Worm (Caenorhabditis elegans) whole organism, L1 larva: Measurements from ENCODE around the gene lite-1.

Source experiments
- Y116A8C.19 ChIP-seq: sonication (generic microtip); optimal IDR thresholded peaks from 2 replicates; lab custom pipeline; 2016; ENCODE audit warnings: missing compliant biosample characterization, missing genetic modification characterization, borderline replicate concordance
- ama-1 ChIP-seq: fragments of 150-350 bp; optimal IDR thresholded peaks from 2 replicates; lab custom pipeline; 2014
- egl-27 ChIP-seq, 2 experiments: fragments of 150-350 bp in 1 of 2; sonication (generic microtip); optimal IDR thresholded peaks; 3 replicates each; lab custom pipeline; 2017 to 2018; ENCODE audit warnings: missing biosample characterization in 2 of 2, missing genetic modification characterization in 2 of 2, missing genetic modification reagents in 2 of 2
- fkh-4 ChIP-seq: sonication (generic microtip); optimal IDR thresholded peaks from 2 replicates; lab custom pipeline; 2016; ENCODE audit warnings: missing compliant biosample characterization, missing genetic modification characterization, borderline replicate concordance
- sptf-1 ChIP-seq: fragments of 150-350 bp; optimal IDR thresholded peaks from 2 replicates; lab custom pipeline; 2014; ENCODE audit warnings: missing biosample characterization, missing genetic modification characterization
- sup-37 ChIP-seq: fragments of 200-800 bp; sonication (Bioruptor generic); optimal IDR thresholded peaks from 2 replicates; lab custom pipeline; 2018; ENCODE audit warnings: mild to moderate bottlenecking, missing genetic modification characterization, missing compliant biosample characterization

ce11 chrX:6208463-6208862 lies 22.1 kb downstream of the lite-1 start, which contains the start of gene C14F11.7:
- TF ChIP-seq sup-37 (GFP tag; lab: Kevin White, UChicago), result no peak
- TF ChIP-seq egl-27 (tag; optimal IDR thresholded peaks at IDR 0.05; lab: Kevin White, UChicago), result no peak
- no peak for TF ChIP-seq Y116A8C.19
- no peak for TF ChIP-seq sptf-1
- TF ChIP-seq ama-1 (lab: Kevin White, UChicago), result no peak
- no peak for TF ChIP-seq fkh-4 (tag; lab: Kevin White, UChicago)
